Fruit fly (Drosophila melanogaster): ENCODE measurements around the gene eIF3f1.

Gene eIF3f1

DNA sequence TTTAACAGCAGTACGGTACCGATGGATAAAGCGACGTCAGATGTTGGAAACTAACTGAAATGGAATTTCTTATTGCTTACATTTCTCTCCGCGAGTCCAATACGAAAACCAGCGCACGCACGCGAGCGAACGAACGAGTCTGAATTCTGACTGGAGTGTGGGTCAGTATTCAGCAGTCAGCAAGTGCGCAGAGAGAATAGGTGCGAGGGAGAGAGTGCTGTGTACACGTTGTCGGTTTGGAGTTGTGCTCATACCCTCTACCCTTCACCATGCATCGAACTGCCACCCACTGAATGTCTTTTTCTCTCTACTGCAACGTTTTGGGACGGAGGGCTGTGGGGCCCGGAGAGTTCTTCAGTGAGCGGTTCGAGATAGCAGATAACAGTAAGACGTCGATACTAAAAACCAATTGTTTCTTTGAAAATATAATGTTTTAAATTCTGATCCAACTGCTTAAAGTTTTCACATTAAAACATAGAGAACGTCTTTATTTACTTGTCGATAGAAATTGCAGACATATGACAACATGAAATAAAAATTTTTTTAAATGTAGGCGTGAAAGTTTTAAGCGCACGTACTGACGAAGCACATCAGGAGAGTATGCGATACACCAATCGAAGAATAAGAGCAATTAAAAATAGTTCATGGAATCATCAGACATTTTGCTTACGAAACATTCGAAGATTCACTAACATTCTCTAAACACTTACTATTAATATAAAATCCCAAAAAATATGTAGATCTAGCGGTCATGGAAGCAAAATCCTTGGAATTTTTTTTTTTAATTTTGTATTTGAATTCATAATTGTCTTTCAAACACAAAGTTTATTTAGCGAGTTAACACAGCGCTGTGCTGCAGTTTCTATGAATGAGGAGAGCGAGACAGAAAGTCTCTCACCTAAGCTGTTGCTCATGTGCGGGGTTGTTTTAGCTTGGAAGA lies 25.8 kb upstream of the eIF3f1 start (continued):
- TF ChIP-seq CG15696 (tag; optimal IDR thresholded peaks at IDR 0.05) (peak; percentile 54), otp (GFP tag; IDR thresholded peaks at IDR 0.05) (no peak), dmrt99B (tag; optimal IDR thresholded peaks at IDR 0.05) (peak; percentile 88), CG12659 (GFP tag; optimal IDR thresholded peaks at IDR 0.05) (peak; percentile 89), cas (GFP tag; IDR thresholded peaks at IDR 0.05) (no peak), stc (GFP tag; IDR thresholded peaks at IDR 0.05) (no peak), CG16815 (GFP tag; optimal IDR thresholded peaks at IDR 0.05) (peak; percentile 90), Hsf (GFP tag; optimal IDR thresholded peaks at IDR 0.05) (peak; percentile 88), Hr51 (GFP tag; optimal IDR thresholded peaks at IDR 0.05) (peak; percentile 65 to 85), CG31224 (GFP tag; IDR thresholded peaks at IDR 0.05) (no peak), Nf-YB (GFP tag; optimal IDR thresholded peaks at IDR 0.05) (peak; percentile 74), pan (optimal IDR thresholded peaks at IDR 0.05) (no peak), pan (GFP tag; optimal IDR thresholded peaks at IDR 0.05 in 1 of 2, IDR thresholded peaks at IDR 0.05 in 1 of 2) (no peak), Elba2 (GFP tag; optimal IDR thresholded peaks at IDR 0.05) (peak; percentile 96), CG2875 (GFP tag; optimal IDR thresholded peaks at IDR 0.05) (peak; percentile 77), CG3281 (GFP tag; optimal IDR thresholded peaks at IDR 0.05) (peak; percentile 83), Dbx (GFP tag; IDR thresholded peaks at IDR 0.05) (no peak), Mrtf (GFP tag; IDR thresholded peaks at IDR 0.05) (no peak), lbe (GFP tag; optimal IDR thresholded peaks at IDR 0.05) (peak; percentile 34), CG3407 (GFP tag; optimal IDR thresholded peaks at IDR 0.05) (peak; percentile 75), CG2120 (GFP tag; optimal IDR thresholded peaks at IDR 0.05) (peak; percentile 88), CG17568 (GFP tag; optimal IDR thresholded peaks at IDR 0.05) (peak; percentile 42), CG13123 (GFP tag; optimal IDR thresholded peaks at IDR 0.05) (peak; percentile 73), CG3847 (GFP tag; IDR thresholded peaks at IDR 0.05) (no peak), inv (GFP tag; IDR thresholded peaks at IDR 0.05; ENCODE audit: partially characterized antibody) (no peak), CG9727 (GFP tag; optimal IDR thresholded peaks at IDR 0.05) (peak; percentile 91), CG7556 (GFP tag; optimal IDR thresholded peaks at IDR 0.05) (peak; percentile 96), CG9215 (GFP tag; IDR thresholded peaks at IDR 0.05) (no peak), CG5245 (GFP tag; optimal IDR thresholded peaks at IDR 0.05) (peak; percentile 62), CG14965 (GFP tag; optimal IDR thresholded peaks at IDR 0.05; ENCODE audit: borderline replicate concordance) (no peak), CG8089 (GFP tag; optimal IDR thresholded peaks at IDR 0.05) (peak; percentile 57), ewg (GFP tag; optimal IDR thresholded peaks at IDR 0.05) (peak; percentile 86), Hr39 (optimal IDR thresholded peaks at IDR 0.05) (no peak), Drgx (GFP tag; IDR thresholded peaks at IDR 0.05) (no peak), CG17359 (tag; optimal IDR thresholded peaks at IDR 0.05) (peak; percentile 81), sim (GFP tag; IDR thresholded peaks at IDR 0.05) (no peak), Kr (GFP tag; optimal IDR thresholded peaks at IDR 0.05) (no peak), CG12299 (tag; optimal IDR thresholded peaks at IDR 0.05) (peak; percentile 28), oc (tag; optimal IDR thresholded peaks at IDR 0.05) (peak; percentile 26), chm (GFP tag; IDR thresholded peaks at IDR 0.05) (no peak), lov (optimal IDR thresholded peaks at IDR 0.05) (no peak), lov (GFP tag; IDR thresholded peaks at IDR 0.05) (no peak), so (GFP tag; IDR thresholded peaks at IDR 0.05) (no peak), gcm (GFP tag; optimal IDR thresholded peaks at IDR 0.05) (peak; percentile 55), gt (GFP tag; IDR thresholded peaks at IDR 0.05) (no peak), Hr78 (GFP tag; optimal IDR thresholded peaks at IDR 0.05) (peak in 1 of 2 experiments; percentile 77), grau (tag; optimal IDR thresholded peaks at IDR 0.05) (peak; percentile 97), CG13624 (GFP tag; optimal IDR thresholded peaks at IDR 0.05) (peak; percentile 73), phol (tag; optimal IDR thresholded peaks at IDR 0.05) (peak; percentile 89)

Data from whole organism, embryonic.